Worm (Caenorhabditis elegans) whole organism, L3 larva: ENCODE measurements around the gene Y48C3A.18.

Experiments
- R02D3.7 ChIP-seq: fragments of 150-350 bp; optimal IDR thresholded peaks from 2 replicates; lab custom pipeline; 2014; ENCODE audit warnings: missing biosample characterization, missing genetic modification characterization
- ZK546.5 ChIP-seq: sonication (generic microtip); optimal IDR thresholded peaks from 2 replicates; lab custom pipeline; 2017; ENCODE audit warnings: missing biosample characterization, missing genetic modification characterization
- aly-2 ChIP-seq: fragments of 150-350 bp; optimal IDR thresholded peaks from 2 replicates; lab custom pipeline; 2014; ENCODE audit warnings: missing biosample characterization, missing genetic modification characterization
- ama-1 ChIP-seq: fragments of 150-350 bp; optimal IDR thresholded peaks from 2 replicates; lab custom pipeline; 2018
- ceh-16 ChIP-seq: sonication (generic microtip); optimal IDR thresholded peaks from 2 replicates; lab custom pipeline; 2017; ENCODE audit warnings: missing biosample characterization, missing genetic modification characterization
- ceh-28 ChIP-seq: fragments of 150-350 bp; optimal IDR thresholded peaks from 2 replicates; lab custom pipeline; 2014; ENCODE audit warnings: missing biosample characterization, missing genetic modification reagents, missing genetic modification characterization
- ceh-82 ChIP-seq: fragments of 150-350 bp; optimal IDR thresholded peaks from 2 replicates; lab custom pipeline; 2014; ENCODE audit warnings: missing biosample characterization, missing genetic modification characterization
- ceh-9 ChIP-seq: sonication (generic microtip); optimal IDR thresholded peaks from 2 replicates; lab custom pipeline; 2018; ENCODE audit warnings: missing biosample characterization, missing genetic modification characterization
- daf-12 ChIP-seq: fragments of 150-350 bp; optimal IDR thresholded peaks from 2 replicates; lab custom pipeline; 2014; ENCODE audit warnings: missing biosample characterization, missing genetic modification reagents, missing genetic modification characterization
- egl-27 ChIP-seq: sonication (generic microtip); optimal IDR thresholded peaks from 4 replicates; lab custom pipeline; 2017; ENCODE audit warnings: missing biosample characterization, missing genetic modification reagents, missing genetic modification characterization
- egl-5 ChIP-seq: fragments of 150-350 bp; optimal IDR thresholded peaks from 2 replicates; lab custom pipeline; 2017; ENCODE audit warnings: missing biosample characterization, missing genetic modification reagents, missing genetic modification characterization, inconsistent platforms
- elt-1 ChIP-seq: fragments of 150-350 bp; optimal IDR thresholded peaks from 2 replicates; lab custom pipeline; 2014; ENCODE audit warnings: missing biosample characterization, missing genetic modification characterization
- elt-2 ChIP-seq: sonication (generic microtip); optimal IDR thresholded peaks from 2 replicates; lab custom pipeline; 2016; ENCODE audit warnings: missing genetic modification reagents, mild to moderate bottlenecking, missing genetic modification characterization, missing compliant biosample characterization
- elt-3 ChIP-seq, 3 experiments: fragments of 150-350 bp in 1 of 3; sonication (generic microtip) in 2 of 3; optimal IDR thresholded peaks; 2 replicates in 2 of 3; 4 replicates in 1 of 3; lab custom pipeline; 2014 to 2017; ENCODE audit warnings: missing biosample characterization in 3 of 3, missing genetic modification characterization in 3 of 3
- eor-1 ChIP-seq, 2 experiments: fragments of 150-350 bp; optimal IDR thresholded peaks; 2 replicates each; lab custom pipeline; 2014 to 2018; ENCODE audit warnings: missing biosample characterization in 2 of 2, missing genetic modification characterization in 2 of 2
- fkh-10 ChIP-seq: sonication (generic microtip); optimal IDR thresholded peaks from 2 replicates; lab custom pipeline; 2017; ENCODE audit warnings: missing biosample characterization, missing genetic modification reagents, missing genetic modification characterization
- fkh-2 ChIP-seq: fragments of 150-350 bp; optimal IDR thresholded peaks from 2 replicates; lab custom pipeline; 2014; ENCODE audit warnings: missing biosample characterization, missing genetic modification reagents, missing genetic modification characterization
- fos-1 ChIP-seq: fragments of 150-350 bp; optimal IDR thresholded peaks from 2 replicates; lab custom pipeline; 2014; ENCODE audit warnings: missing biosample characterization, missing genetic modification characterization
- hmg-11 ChIP-seq: sonication (generic microtip); optimal IDR thresholded peaks from 2 replicates; lab custom pipeline; 2016; ENCODE audit warnings: missing genetic modification characterization, missing compliant biosample characterization
- jun-1 ChIP-seq: fragments of 150-350 bp; optimal IDR thresholded peaks from 2 replicates; lab custom pipeline; 2014; ENCODE audit warnings: missing biosample characterization, missing genetic modification reagents, missing genetic modification characterization
- lin-15B ChIP-seq: fragments of 150-350 bp; optimal IDR thresholded peaks from 2 replicates; lab custom pipeline; 2014; ENCODE audit warnings: missing biosample characterization, missing genetic modification characterization
- lin-39 ChIP-seq: fragments of 150-350 bp; optimal IDR thresholded peaks from 2 replicates; lab custom pipeline; 2018; ENCODE audit warnings: missing biosample characterization, missing genetic modification reagents, missing genetic modification characterization
- lsy-12 ChIP-seq: sonication (generic microtip); optimal IDR thresholded peaks from 2 replicates; lab custom pipeline; 2016; ENCODE audit warnings: mild to moderate bottlenecking, missing genetic modification characterization, missing compliant biosample characterization
- mdl-1 ChIP-seq: fragments of 150-350 bp; optimal IDR thresholded peaks from 2 replicates; lab custom pipeline; 2014; ENCODE audit warnings: missing biosample characterization, missing genetic modification characterization
- mml-1 ChIP-seq: fragments of 150-350 bp; sonication (generic microtip); optimal IDR thresholded peaks from 3 replicates; lab custom pipeline; 2014; ENCODE audit warnings: missing biosample characterization, missing genetic modification characterization
- nfya-1 ChIP-seq: sonication (generic microtip); optimal IDR thresholded peaks from 2 replicates; lab custom pipeline; 2017; ENCODE audit warnings: missing genetic modification characterization, mild to moderate bottlenecking, missing compliant biosample characterization, antibody characterized with exemption, moderate library complexity; ENCODE audit not compliant: insufficient read depth
- nhr-11 ChIP-seq: fragments of 150-350 bp; optimal IDR thresholded peaks from 2 replicates; lab custom pipeline; 2014; ENCODE audit warnings: missing biosample characterization, missing genetic modification characterization
- nhr-12 ChIP-seq: fragments of 150-350 bp; optimal IDR thresholded peaks from 2 replicates; lab custom pipeline; 2014; ENCODE audit warnings: missing biosample characterization, missing genetic modification characterization
- nhr-23 ChIP-seq: fragments of 150-350 bp; optimal IDR thresholded peaks from 2 replicates; lab custom pipeline; 2014; ENCODE audit warnings: missing biosample characterization, missing genetic modification reagents, missing genetic modification characterization
- nhr-237 ChIP-seq: fragments of 150-350 bp; optimal IDR thresholded peaks from 2 replicates; lab custom pipeline; 2014; ENCODE audit warnings: missing biosample characterization, missing genetic modification characterization
- nhr-25 ChIP-seq: sonication (generic microtip); optimal IDR thresholded peaks from 2 replicates; lab custom pipeline; 2017; ENCODE audit warnings: missing biosample characterization, missing genetic modification characterization
- nhr-28 ChIP-seq: fragments of 150-350 bp; optimal IDR thresholded peaks from 2 replicates; lab custom pipeline; 2014; ENCODE audit warnings: missing biosample characterization, missing genetic modification characterization
- nhr-43 ChIP-seq: sonication (generic microtip); optimal IDR thresholded peaks from 2 replicates; lab custom pipeline; 2016; ENCODE audit warnings: mild to moderate bottlenecking, missing genetic modification characterization, missing compliant biosample characterization; ENCODE audit not compliant: poor library complexity, severe bottlenecking
- nhr-67 ChIP-seq: fragments of 150-350 bp; optimal IDR thresholded peaks from 2 replicates; lab custom pipeline; 2014; ENCODE audit warnings: missing biosample characterization, missing genetic modification characterization
- nhr-76 ChIP-seq: fragments of 150-350 bp; sonication (generic microtip); optimal IDR thresholded peaks from 5 replicates; lab custom pipeline; 2014; ENCODE audit warnings: missing biosample characterization, missing genetic modification characterization
- nhr-77 ChIP-seq: fragments of 150-350 bp; optimal IDR thresholded peaks from 2 replicates; lab custom pipeline; 2014; ENCODE audit warnings: missing biosample characterization, missing genetic modification characterization
- pha-4 ChIP-seq: fragments of 150-350 bp; optimal IDR thresholded peaks from 2 replicates; lab custom pipeline; 2014; ENCODE audit warnings: missing biosample characterization, missing genetic modification reagents, missing genetic modification characterization
- pqm-1 ChIP-seq: fragments of 150-350 bp; optimal IDR thresholded peaks from 2 replicates; lab custom pipeline; 2017; ENCODE audit warnings: missing biosample characterization, missing genetic modification characterization, inconsistent platforms
- sea-2 ChIP-seq: fragments of 150-350 bp; sonication (generic microtip); optimal IDR thresholded peaks from 4 replicates; lab custom pipeline; 2014; ENCODE audit warnings: missing biosample characterization, missing genetic modification reagents, missing genetic modification characterization
- skn-1 ChIP-seq: fragments of 150-350 bp; optimal IDR thresholded peaks from 2 replicates; lab custom pipeline; 2014; ENCODE audit warnings: missing biosample characterization, missing genetic modification characterization
- snpc-4 ChIP-seq: fragments of 150-350 bp; optimal IDR thresholded peaks from 2 replicates; lab custom pipeline; 2014; ENCODE audit warnings: missing biosample characterization, missing genetic modification characterization
- tbx-2 ChIP-seq: sonication (generic microtip); optimal IDR thresholded peaks from 2 replicates; lab custom pipeline; 2016; ENCODE audit warnings: mild to moderate bottlenecking, missing genetic modification characterization, missing compliant biosample characterization
- unc-39 ChIP-seq: sonication (generic microtip); optimal IDR thresholded peaks from 4 replicates; lab custom pipeline; 2017; ENCODE audit warnings: missing biosample characterization, missing genetic modification characterization
- unc-62 ChIP-seq: fragments of 150-350 bp; sonication (generic microtip); optimal IDR thresholded peaks from 4 replicates; lab custom pipeline; 2014; ENCODE audit warnings: missing biosample characterization, missing genetic modification reagents, missing genetic modification characterization
- zag-1 ChIP-seq: fragments of 150-350 bp; optimal IDR thresholded peaks from 2 replicates; lab custom pipeline; 2014; ENCODE audit warnings: missing biosample characterization, missing genetic modification characterization
- ztf-11 ChIP-seq: fragments of 150-350 bp; optimal IDR thresholded peaks from 2 replicates; lab custom pipeline; 2014; ENCODE audit warnings: missing biosample characterization, missing genetic modification characterization
- ztf-4 ChIP-seq: fragments of 150-350 bp; optimal IDR thresholded peaks from 2 replicates; lab custom pipeline; 2014; ENCODE audit warnings: missing biosample characterization, missing genetic modification characterization

Gene Y48C3A.18

ce11 chrII:13460592-13461395 lies 48.4 kb downstream of the Y48C3A.18 start, which contains the start of gene pqn-27:
Gene pqn-27, minus strand, starts transcription at chrII:13460642.
- TF ChIP-seq ztf-4 (tag; lab: Kevin White, UChicago), result peak; percentile 78
- peak; percentile 76 for TF ChIP-seq nhr-77 (tag; lab: Kevin White, UChicago)
- peak; percentile 96 for TF ChIP-seq ama-1 (lab: Kevin White, UChicago)
- no peak for TF ChIP-seq sea-2 (GFP tag; lab: Kevin White, UChicago)
- TF ChIP-seq lsy-12 (tag; lab: Kevin White, UChicago), result peak; percentile 91
- peak; percentile 80 for TF ChIP-seq ceh-28
- no peak for TF ChIP-seq fkh-2 (tag; lab: Kevin White, UChicago)
- TF ChIP-seq elt-3 (tag; optimal IDR thresholded peaks at IDR 0.05; lab: Kevin White, UChicago), result peak in 1 of 3 experiments; percentile 86
- no peak for TF ChIP-seq unc-62 (GFP tag; lab: Kevin White, UChicago)
- no peak for TF ChIP-seq ceh-9
- no peak for TF ChIP-seq nhr-11 (tag; lab: Kevin White, UChicago)
- peak; percentile 70 for TF ChIP-seq nhr-25
- peak; percentile 34 for TF ChIP-seq hmg-11 (tag; lab: Kevin White, UChicago)
- TF ChIP-seq elt-1 (tag; lab: Kevin White, UChicago), result no peak
- TF ChIP-seq aly-2 (tag; lab: Kevin White, UChicago), result no peak
- TF ChIP-seq ceh-16 (tag; lab: Kevin White, UChicago), result no peak
- no peak for TF ChIP-seq R02D3.7 (tag; lab: Kevin White, UChicago)
- peak; percentile 34 for TF ChIP-seq lin-39 (tag; lab: Kevin White, UChicago)
- TF ChIP-seq snpc-4 (tag; lab: Kevin White, UChicago), result no peak
- no peak for TF ChIP-seq nhr-237 (tag; lab: Kevin White, UChicago)
- TF ChIP-seq eor-1 (tag; optimal IDR thresholded peaks at IDR 0.05; lab: Kevin White, UChicago), result no peak
- no peak for TF ChIP-seq ZK546.5 (tag; lab: Kevin White, UChicago)
- TF ChIP-seq fkh-10 (GFP tag; lab: Kevin White, UChicago), result no peak
- peak; percentile 6 for TF ChIP-seq jun-1 (tag; lab: Kevin White, UChicago)
- peak; percentile 60 for TF ChIP-seq elt-2
- TF ChIP-seq nhr-76 (tag; lab: Kevin White, UChicago), result no peak
- peak; percentile 44 for TF ChIP-seq skn-1 (tag; lab: Kevin White, UChicago)
- peak; percentile 80 for TF ChIP-seq nhr-43 (tag; lab: Kevin White, UChicago)
- TF ChIP-seq egl-27 (tag; lab: Kevin White, UChicago), result no peak
- no peak for TF ChIP-seq fos-1 (tag; lab: Kevin White, UChicago)
- no peak for TF ChIP-seq mdl-1 (tag; lab: Kevin White, UChicago)
- TF ChIP-seq mml-1 (tag; lab: Kevin White, UChicago), result no peak
- TF ChIP-seq nfya-1 (tag; lab: Kevin White, UChicago), result peak; percentile 70
- TF ChIP-seq nhr-23 (tag; lab: Kevin White, UChicago), result peak; percentile 73
- TF ChIP-seq ceh-82 (tag; lab: Kevin White, UChicago), result no peak
- no peak for TF ChIP-seq nhr-12 (tag; lab: Kevin White, UChicago)
- TF ChIP-seq nhr-28 (tag; lab: Kevin White, UChicago), result no peak
- TF ChIP-seq zag-1, result no peak
- peak; percentile 59 for TF ChIP-seq tbx-2 (tag; lab: Kevin White, UChicago)
- TF ChIP-seq ztf-11, result no peak
- TF ChIP-seq daf-12 (tag; lab: Kevin White, UChicago), result no peak
- TF ChIP-seq pqm-1 (tag; lab: Kevin White, UChicago), result peak; percentile 61
- peak; percentile 56 for TF ChIP-seq lin-15B (tag; lab: Kevin White, UChicago)
- TF ChIP-seq unc-39, result no peak
- peak; percentile 89 for TF ChIP-seq egl-5 (tag; lab: Kevin White, UChicago)
- TF ChIP-seq pha-4 (tag; lab: Kevin White, UChicago), result peak; percentile 65
- no peak for TF ChIP-seq nhr-67 (tag; lab: Kevin White, UChicago)
